Worm (Caenorhabditis elegans): ENCODE results near the gene F17A2.16.

DNA sequence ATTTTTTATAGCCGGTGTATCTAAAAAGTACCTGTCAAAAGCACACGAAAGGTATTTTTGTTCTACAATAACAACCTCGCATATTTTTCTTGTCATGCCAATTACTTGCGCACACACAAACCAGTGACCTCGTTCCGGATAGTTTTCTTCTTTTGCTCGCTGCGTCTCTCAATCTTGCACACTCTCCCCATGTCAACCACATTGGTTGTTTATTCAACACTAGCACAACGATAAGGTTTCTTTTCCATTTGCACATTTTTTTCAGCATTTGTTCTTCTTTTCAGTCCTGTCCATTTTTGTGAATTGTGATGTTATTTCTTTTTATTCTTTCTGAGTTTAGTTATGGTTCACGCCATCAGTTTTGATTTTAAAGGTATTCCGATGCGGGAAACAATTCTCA, 42.0 kb downstream of the F17A2.16 start, which contains the start of gene F42F12.3:
- no peak for TF ChIP-seq tab-1 (GFP tag; IDR thresholded peaks at IDR 0.05)
- TF ChIP-seq T22C8.4 (GFP tag; IDR thresholded peaks at IDR 0.05), result no peak
- no peak for TF ChIP-seq ztf-23 (GFP tag; IDR thresholded peaks at IDR 0.05)
- TF ChIP-seq ztf-29 (GFP tag; IDR thresholded peaks at IDR 0.05), result no peak
- TF ChIP-seq cog-1 (tag; optimal IDR thresholded peaks at IDR 0.05), result no peak
- no peak for TF ChIP-seq klf-2 (GFP tag; conservative IDR thresholded peaks at IDR 0.05)
- no peak for TF ChIP-seq med-1 (GFP tag; optimal IDR thresholded peaks at IDR 0.05; ENCODE audit: insufficient read depth)

Data from whole organism, midembryonic.